Fruit fly (Drosophila melanogaster) S2 (cell line): Measurements from ENCODE around the gene CG14456.
"Not testable (repeated sequence)": the region's sequence is repeated elsewhere in the genome, so short reads cannot be mapped to it uniquely, and the experiment has no call there.

ENCODE experiments used
- CG8478 ChIP-seq: fragments of >200 bp; optimal IDR thresholded peaks from 2 replicates; lab custom pipeline; 2018
- CTCF ChIP-seq, 2 experiments: fragments of >200 bp; optimal IDR thresholded peaks; 2 replicates each; lab custom pipeline; 2018

Gene CG14456

DNA sequence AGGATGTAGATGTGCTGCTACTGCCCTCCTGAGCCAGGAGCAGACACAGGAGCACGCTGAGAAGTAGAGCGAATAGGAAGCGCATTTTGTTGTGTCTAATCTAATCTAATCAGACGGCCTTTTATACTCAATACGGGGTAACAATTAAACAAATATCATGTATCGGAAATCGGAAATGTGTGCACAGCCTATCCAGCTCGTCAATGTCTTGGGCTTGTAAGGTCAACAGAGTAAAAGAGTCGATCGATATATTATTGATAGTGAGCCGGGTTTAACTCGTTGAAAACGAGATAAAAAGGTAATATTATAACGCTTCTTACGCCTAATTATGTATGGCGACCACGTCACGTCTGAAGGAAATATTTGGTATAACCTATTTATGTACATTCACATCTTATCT lies 5.4 kb downstream of the CG14456 start, which contains the start of gene CG14454:
CG14454 (minus strand) TSS at position 101 of the 400 bp plus-strand sequence.
- not testable (repeated sequence) for TF ChIP-seq CTCF (optimal IDR thresholded peaks at IDR 0.05; lab: Kevin White, UChicago); CG8478

DNA sequence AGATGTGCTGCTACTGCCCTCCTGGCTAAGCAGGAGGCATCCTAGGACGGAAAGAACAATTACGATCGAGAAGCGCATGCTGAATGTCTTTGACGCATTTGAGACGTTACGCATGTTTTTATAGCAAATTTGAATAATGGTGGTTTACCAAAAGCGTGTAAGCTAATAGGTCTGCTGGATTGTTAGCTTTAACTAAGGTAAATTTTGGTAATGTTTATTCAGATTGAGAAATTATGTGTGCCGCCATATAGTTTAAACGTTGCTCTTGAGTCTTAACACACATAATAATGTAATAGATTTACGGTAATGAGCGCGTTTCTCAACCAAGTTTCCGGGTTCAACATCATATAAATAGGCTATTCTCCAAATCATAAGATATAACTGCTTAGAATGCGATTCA lies 6.7 kb downstream of the CG14456 start, which contains the start of the genes CG12546 and CG14453:
CG12546 (minus strand) TSS at position 101 of the 400 bp plus-strand sequence.
CG14453 (plus strand) TSS at position 372 of the 400 bp plus-strand sequence.
- TF ChIP-seq CG8478, result no peak
- TF ChIP-seq CTCF (optimal IDR thresholded peaks at IDR 0.05; lab: Kevin White, UChicago), result no peak

DNA sequence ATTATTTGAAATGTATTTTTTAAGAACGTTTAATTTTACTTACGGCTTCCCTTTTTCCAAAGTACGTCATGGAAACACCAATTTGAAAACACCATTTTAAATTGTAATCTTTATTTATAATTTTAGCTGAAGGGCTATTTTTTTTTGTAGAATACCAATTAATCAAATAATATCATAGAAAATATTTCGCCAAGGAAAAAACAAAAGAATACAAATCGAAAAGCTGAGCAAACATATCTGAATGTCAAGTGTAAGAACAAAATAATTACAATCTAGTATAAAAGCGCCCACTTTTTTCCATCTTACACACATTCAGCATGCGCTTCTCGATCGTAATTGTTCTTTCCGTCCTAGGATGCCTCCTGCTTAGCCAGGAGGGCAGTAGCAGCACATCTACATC lies 8.6 kb downstream of the CG14456 start, which contains the start of gene CG14452:
CG14452 (plus strand) TSS at position 301 of the 400 bp plus-strand sequence.
- no peak for TF ChIP-seq CTCF (optimal IDR thresholded peaks at IDR 0.05; lab: Kevin White, UChicago)
- TF ChIP-seq CG8478, result no peak

DNA sequence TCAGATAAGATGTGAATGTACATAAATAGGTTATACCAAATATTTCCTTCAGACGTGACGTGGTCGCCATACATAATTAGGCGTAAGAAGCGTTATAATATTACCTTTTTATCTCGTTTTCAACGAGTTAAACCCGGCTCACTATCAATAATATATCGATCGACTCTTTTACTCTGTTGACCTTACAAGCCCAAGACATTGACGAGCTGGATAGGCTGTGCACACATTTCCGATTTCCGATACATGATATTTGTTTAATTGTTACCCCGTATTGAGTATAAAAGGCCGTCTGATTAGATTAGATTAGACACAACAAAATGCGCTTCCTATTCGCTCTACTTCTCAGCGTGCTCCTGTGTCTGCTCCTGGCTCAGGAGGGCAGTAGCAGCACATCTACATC lies 9.9 kb downstream of the CG14456 start, which contains the start of gene CG32453:
CG32453 (plus strand) TSS at position 301 of the 400 bp plus-strand sequence.
- TF ChIP-seq CTCF (optimal IDR thresholded peaks at IDR 0.05; lab: Kevin White, UChicago); CG8478: not testable (repeated sequence)

DNA sequence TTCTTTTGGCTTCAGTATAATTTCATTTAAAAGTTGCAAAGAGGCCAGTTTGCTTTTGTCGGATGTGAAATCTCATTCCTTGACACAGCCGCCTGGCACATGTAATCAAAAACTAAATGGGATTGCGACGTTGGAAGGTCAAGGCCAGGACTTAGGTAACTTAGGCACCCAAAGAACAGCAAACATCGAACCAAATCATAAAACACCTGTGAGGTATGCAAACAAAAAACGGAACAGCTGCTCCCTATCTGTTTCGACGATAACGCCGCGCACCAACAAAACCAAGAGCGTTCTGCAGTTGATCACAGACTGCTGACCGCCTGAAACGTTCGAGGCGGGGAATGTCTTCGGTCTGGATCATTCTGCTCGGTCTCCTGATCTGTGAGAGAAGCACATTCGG lies 12.1 kb downstream of the CG14456 start, which contains the start of gene CG45116:
CG45116 (plus strand) TSS at position 301 of the 400 bp plus-strand sequence.
- TF ChIP-seq CTCF (optimal IDR thresholded peaks at IDR 0.05; lab: Kevin White, UChicago) (no peak), CG8478 (no peak)

DNA sequence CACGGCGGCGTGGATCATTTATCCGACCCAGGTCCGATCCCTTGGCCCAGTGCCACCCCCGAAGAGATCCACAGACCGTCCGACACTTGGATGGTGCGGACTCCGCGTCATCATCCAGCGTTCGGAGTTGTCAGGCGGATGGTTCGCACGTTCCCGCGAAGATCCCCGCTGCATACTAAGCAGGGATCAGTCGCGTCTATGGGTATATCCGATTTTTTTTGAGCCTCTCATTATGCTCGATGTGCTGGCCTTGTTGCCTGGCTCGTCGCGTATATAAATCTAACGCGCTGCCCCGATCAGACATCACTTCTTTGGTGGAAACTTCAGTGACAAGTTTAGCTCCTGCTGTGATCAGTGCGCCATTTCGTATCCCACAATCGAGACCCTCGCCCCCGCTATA lies 24.8 kb downstream of the CG14456 start, which contains the start of gene CG11370:
CG11370 (plus strand) TSS at position 301 of the 400 bp plus-strand sequence.
- TF ChIP-seq CG8478, result no peak
- TF ChIP-seq CTCF (optimal IDR thresholded peaks at IDR 0.05; lab: Kevin White, UChicago), result no peak

DNA sequence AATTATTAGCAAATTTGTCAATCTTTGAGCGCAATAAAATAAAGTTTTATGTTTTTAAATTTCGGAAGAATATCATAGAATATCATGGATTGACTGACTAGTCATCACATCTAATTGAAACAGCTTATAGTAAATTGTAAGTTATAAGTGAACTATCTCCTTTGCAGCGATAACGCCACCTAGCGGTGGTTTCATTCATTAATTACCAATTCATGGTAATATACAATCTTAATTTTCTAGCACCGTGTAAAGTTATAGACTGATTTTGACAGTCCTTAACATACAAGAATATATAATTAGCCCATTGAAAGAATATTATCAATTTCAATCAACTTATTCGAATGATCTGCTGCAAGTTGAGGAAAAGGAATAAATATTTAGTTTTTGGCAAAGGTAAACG lies 26.6 kb downstream of the CG14456 start:
- TF ChIP-seq CG8478 (no peak), CTCF (optimal IDR thresholded peaks at IDR 0.05; lab: Kevin White, UChicago) (peak; percentile 70 to 82)

DNA sequence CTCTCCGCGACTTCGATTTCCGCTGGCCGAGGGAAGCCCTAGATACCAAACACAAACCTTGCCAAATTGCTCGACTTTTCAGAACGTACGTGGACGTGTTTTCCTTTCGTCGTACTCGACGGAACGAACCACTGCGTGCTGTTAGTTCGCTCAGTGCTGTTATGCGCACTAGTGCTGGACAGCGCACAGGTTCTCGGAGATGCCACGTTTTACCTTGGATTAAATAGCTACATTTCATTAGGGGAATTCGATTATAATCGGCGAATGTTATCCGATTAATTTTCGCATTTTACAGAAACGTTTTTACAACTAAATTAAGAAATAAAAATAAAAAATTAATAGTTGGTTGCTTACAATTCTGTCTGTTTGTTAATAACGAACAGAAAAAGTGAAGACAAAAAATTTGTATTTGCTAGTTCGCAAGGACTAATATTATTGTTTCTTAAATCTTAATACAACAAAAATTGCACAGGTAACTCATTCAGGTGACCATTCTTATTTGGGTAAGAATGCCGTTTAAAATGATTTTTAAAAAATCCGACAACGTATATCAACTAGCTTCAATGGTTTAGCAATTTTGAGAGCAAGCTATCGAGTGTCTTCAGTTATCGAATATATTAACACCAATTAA lies 30.2 kb downstream of the CG14456 start, which contains the start of the genes ArfGAP3 and CG32452:
ArfGAP3 (minus strand) TSS at position 441 of the 631 bp plus-strand sequence.
CG32452 (plus strand) TSS at position 592 of the 631 bp plus-strand sequence.
- peak; percentile 24 to 48 for TF ChIP-seq CTCF (optimal IDR thresholded peaks at IDR 0.05; lab: Kevin White, UChicago)
- TF ChIP-seq CG8478, result no peak

DNA sequence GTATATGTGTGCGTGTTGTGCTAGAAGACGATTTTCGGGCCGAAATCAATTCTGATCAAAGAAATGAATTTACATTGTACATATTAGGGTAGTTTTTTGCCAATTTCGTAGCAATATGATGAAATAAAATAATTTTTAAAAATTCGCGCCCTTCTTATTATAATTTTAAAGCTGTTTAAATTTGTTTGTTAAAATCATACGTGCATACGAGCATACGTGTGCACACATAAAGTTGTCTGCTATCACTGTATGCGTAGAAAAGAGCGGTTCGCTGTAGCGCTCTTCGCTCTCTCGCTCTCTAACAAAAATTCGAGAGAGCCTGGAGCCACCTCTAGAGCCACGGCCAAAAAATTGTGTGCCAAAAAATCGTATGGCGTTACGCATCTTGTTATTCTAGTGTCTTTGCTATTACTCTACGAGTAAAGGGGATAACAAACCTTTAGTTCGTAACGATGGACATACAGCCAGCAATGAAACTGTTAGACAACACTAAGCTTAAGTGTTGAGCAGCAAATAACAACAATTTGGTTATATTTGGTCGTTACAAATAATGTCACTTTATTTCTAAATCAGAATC lies 33.8 kb downstream of the CG14456 start, which contains the start of gene mael:
mael (plus strand) TSS at position 510 of the 577 bp plus-strand sequence.
- not testable (repeated sequence) for TF ChIP-seq CG8478; CTCF (optimal IDR thresholded peaks at IDR 0.05; lab: Kevin White, UChicago)

DNA sequence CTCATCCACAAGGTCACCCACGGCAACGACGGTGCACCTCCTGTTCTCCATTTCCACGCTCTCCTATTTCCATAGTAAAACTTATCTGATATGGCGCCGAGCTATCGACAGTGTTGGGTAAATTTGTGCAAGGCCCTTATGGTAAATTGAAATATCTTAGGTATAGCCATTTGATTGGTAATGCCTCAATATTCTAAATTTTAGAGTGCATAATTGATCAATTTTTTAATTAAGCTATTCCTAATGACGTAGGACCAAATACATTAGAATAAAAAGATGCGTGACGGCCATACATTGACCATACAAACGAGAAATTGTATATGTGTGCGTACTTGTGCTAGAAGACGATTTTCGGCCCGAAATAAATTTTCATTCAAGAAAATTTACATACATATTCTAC lies 35.0 kb downstream of the CG14456 start, which contains the start of gene CG14451:
CG14451 (minus strand) TSS at position 101 of the 400 bp plus-strand sequence.
- TF ChIP-seq CTCF (optimal IDR thresholded peaks at IDR 0.05; lab: Kevin White, UChicago), result no peak
- no peak for TF ChIP-seq CG8478

DNA sequence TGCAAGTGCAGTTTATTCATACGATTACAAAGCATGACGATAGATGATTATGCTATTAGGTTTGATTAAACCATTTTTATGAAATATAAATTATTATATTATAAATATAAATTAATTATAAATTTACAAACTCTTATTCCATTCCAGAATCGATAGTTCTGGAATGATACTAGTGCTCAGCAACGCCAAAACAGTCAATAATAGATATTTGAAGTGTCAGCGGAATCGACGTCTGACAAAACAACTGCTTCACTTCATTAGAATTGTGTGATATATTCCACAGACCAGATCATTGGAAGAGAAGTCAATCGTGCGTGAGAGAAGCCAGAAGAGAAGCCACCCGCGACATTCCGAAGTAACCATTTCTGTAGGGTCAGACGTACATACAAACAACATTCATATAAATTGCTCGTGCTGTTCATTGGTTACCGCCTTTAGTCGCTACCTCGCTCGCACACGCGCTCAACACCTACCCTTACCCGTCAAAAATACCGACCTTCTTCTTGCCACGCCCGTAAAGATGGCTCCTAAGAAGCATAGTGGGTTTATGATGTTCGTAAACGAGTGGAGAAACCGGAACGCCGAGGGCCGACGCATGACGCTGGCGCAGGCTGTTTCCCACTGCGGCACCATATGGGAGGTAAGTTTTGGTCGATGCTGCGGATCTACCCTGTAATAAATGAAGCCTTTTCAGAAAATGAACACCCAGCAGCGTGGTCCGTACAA lies 37.2 kb downstream of the CG14456 start:
- TF ChIP-seq CG8478, result no peak

DNA sequence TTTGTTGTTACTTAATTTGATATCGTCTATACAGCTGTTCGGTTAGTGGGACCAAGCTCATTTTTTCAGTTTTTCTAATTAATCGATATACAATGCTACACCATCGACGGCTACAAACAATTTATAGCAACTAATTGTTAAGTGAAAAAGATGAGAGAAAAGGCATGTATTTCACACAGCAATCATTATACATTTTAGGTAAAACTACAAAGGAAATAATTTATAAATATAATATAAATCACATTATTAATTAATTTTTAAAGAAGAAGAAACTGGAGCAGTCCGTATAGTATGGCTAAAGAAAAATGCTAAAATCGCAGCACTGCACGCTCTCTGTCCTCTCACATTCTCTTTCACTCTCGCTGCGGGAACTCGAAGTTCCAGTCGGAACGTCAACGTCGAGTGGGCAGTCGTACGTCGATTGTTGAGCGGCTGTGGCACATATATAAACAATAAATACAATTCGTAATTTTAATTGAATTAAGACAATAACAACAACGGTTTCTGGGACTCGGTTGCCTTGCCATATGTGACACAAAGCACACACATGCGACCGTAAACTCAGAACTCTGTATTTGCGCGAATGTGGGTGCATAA lies 40.8 kb downstream of the CG14456 start, which contains the start of the genes CG14450 and CG11367:
CG14450 (minus strand) TSS at position 51 of the 597 bp plus-strand sequence.
CG11367 (plus strand) TSS at position 373 of the 597 bp plus-strand sequence.
- TF ChIP-seq CG8478 (no peak), CTCF (optimal IDR thresholded peaks at IDR 0.05; lab: Kevin White, UChicago) (no peak)

DNA sequence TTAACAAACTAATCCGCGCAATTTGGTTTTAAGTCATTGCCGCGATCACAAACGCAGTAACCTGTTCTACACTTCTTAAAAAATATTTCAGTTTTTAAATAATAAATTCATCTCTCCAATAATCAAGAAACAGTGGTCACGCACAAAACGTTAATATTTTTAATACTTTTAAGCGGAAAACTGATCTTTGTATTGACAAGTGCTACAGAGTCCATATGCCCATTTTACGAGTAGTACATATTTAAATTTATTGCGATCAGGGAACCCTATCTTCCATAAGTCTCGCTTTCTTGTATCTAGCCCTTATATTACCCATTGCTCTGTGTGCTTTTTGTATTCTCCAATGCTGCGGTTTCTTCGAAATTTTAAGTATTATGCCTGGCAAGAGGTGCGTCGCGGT lies 42.4 kb downstream of the CG14456 start, which contains the start of gene CG32454:
CG32454 (plus strand) TSS at position 301 of the 400 bp plus-strand sequence.
- TF ChIP-seq CTCF (optimal IDR thresholded peaks at IDR 0.05; lab: Kevin White, UChicago) (no peak), CG8478 (no peak)

DNA sequence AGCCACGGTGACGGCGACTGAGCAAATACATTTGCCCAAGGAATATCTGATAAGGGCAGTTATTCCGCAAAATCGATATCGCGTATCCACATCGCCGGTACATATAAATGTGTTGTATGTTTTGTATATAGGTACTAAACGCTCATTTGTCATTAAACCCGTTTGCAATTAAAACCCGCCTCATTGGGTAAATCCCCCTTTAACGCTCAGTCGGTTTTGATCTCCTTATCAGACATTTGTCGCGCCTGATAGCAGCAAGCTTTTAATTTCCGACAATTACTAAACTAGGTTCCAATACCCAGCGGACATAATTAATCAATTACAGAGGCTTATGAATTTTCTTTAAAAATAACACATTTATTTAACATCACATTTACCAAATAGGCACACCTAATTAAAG lies 44.4 kb downstream of the CG14456 start:
- TF ChIP-seq CTCF (optimal IDR thresholded peaks at IDR 0.05; lab: Kevin White, UChicago), result no peak
- no peak for TF ChIP-seq CG8478
